Worm (Caenorhabditis elegans): Measurements from ENCODE around the gene cdc-25.4.

The cdc-25.4 gene

ce11 chrII:10189369-10189768 is at the start of gene cdc-25.4:
Gene cdc-25.4 (minus strand): TSS chrII:10189469.
- TF ChIP-seq sox-4 (tag; optimal IDR thresholded peaks at IDR 0.05) (no peak), zag-1 (tag; optimal IDR thresholded peaks at IDR 0.05) (no peak), nhr-20 (tag; optimal IDR thresholded peaks at IDR 0.05) (no peak), ceh-63 (GFP tag; optimal IDR thresholded peaks at IDR 0.05) (no peak), nhr-77 (tag; optimal IDR thresholded peaks at IDR 0.05) (no peak), nhr-90 (tag; optimal IDR thresholded peaks at IDR 0.05; ENCODE audit: poor library complexity) (no peak), vab-15 (tag; optimal IDR thresholded peaks at IDR 0.05) (no peak), swsn-7 (tag; optimal IDR thresholded peaks at IDR 0.05) (no peak)

ce11 chrII:10234398-10234797 is 45.1 kb upstream of the cdc-25.4 start, which contains the start of gene ubxn-5:
Gene ubxn-5 (minus strand): TSS chrII:10234498.
- TF ChIP-seq dpl-1 (GFP tag; optimal IDR thresholded peaks at IDR 0.05): no peak
- no peak for TF ChIP-seq fkh-8 (tag; optimal IDR thresholded peaks at IDR 0.05)
- no peak for TF ChIP-seq tbx-2 (tag; optimal IDR thresholded peaks at IDR 0.05)
- no peak for TF ChIP-seq ama-1 (optimal IDR thresholded peaks at IDR 0.05)
- TF ChIP-seq egl-27 (tag; optimal IDR thresholded peaks at IDR 0.05): no peak
- TF ChIP-seq ztf-4 (tag; optimal IDR thresholded peaks at IDR 0.05): no peak
- TF ChIP-seq grh-1 (GFP tag; IDR thresholded peaks at IDR 0.05): no peak
- no peak for TF ChIP-seq snpc-4 (tag; optimal IDR thresholded peaks at IDR 0.05)
- TF ChIP-seq nhr-90 (tag; optimal IDR thresholded peaks at IDR 0.05; ENCODE audit: poor library complexity): no peak
- no peak for TF ChIP-seq fkh-10 (GFP tag; optimal IDR thresholded peaks at IDR 0.05)
- no peak for TF ChIP-seq skn-1 (tag; optimal IDR thresholded peaks at IDR 0.05)
- TF ChIP-seq F16B12.6 (tag; optimal IDR thresholded peaks at IDR 0.05): no peak
- TF ChIP-seq fkh-4 (tag; optimal IDR thresholded peaks at IDR 0.05; ENCODE audit: borderline replicate concordance): no peak
- no peak for TF ChIP-seq sup-37 (GFP tag; optimal IDR thresholded peaks at IDR 0.05)
- no peak for TF ChIP-seq lir-3 (tag; optimal IDR thresholded peaks at IDR 0.05; ENCODE audit: poor library complexity)

ce11 chrII:10231874-10232273 is 42.6 kb upstream of the cdc-25.4 start:
- TF ChIP-seq elt-2 (tag; optimal IDR thresholded peaks at IDR 0.05) (peak; percentile 57), hlh-17 (GFP tag; optimal IDR thresholded peaks at IDR 0.05; ENCODE audit: borderline replicate concordance) (no peak)

- TF ChIP-seq hpl-2 (GFP tag; optimal IDR thresholded peaks at IDR 0.05) (no peak), lir-3 (tag; optimal IDR thresholded peaks at IDR 0.05; ENCODE audit: poor library complexity) (no peak), nhr-47 (tag; optimal IDR thresholded peaks at IDR 0.05) (no peak)
Measured at ce11 chrII:10230972-10231371, 41.7 kb upstream of the cdc-25.4 start, which contains the start of gene T01E8.8. Gene T01E8.8 (plus strand): TSS chrII:10231272.

ce11 chrII:10227030-10227429 is 37.8 kb upstream of the cdc-25.4 start, which contains the start of gene srh-135:
Gene srh-135 (minus strand): TSS chrII:10227130.
- TF ChIP-seq C04F5.9 (tag; optimal IDR thresholded peaks at IDR 0.05) (no peak), nhr-84 (tag; optimal IDR thresholded peaks at IDR 0.05) (no peak), egl-27 (tag; optimal IDR thresholded peaks at IDR 0.05) (no peak), vab-15 (tag; optimal IDR thresholded peaks at IDR 0.05) (no peak), fkh-8 (tag; optimal IDR thresholded peaks at IDR 0.05) (no peak), ces-1 (GFP tag; optimal IDR thresholded peaks at IDR 0.05) (no peak), fkh-4 (tag; optimal IDR thresholded peaks at IDR 0.05; ENCODE audit: borderline replicate concordance) (no peak), ceh-8 (GFP tag; optimal IDR thresholded peaks at IDR 0.05) (no peak), unc-98 (GFP tag; IDR thresholded peaks at IDR 0.05) (no peak), skn-1 (tag; optimal IDR thresholded peaks at IDR 0.05) (no peak), hpl-2 (GFP tag; optimal IDR thresholded peaks at IDR 0.05) (no peak), unc-30 (tag; optimal IDR thresholded peaks at IDR 0.05) (no peak), nhr-237 (tag; optimal IDR thresholded peaks at IDR 0.05) (no peak), fkh-10 (GFP tag; optimal IDR thresholded peaks at IDR 0.05) (no peak), nhr-12 (tag; optimal IDR thresholded peaks at IDR 0.05) (no peak), elt-2 (tag; optimal IDR thresholded peaks at IDR 0.05) (no peak)

All from whole organism, L1 larva.